Fruit fly (Drosophila melanogaster): ENCODE measurements around the gene jar.

jar gene

dm6 chr3R:24259278-24260040, 11.6 kb downstream of the jar start (continued):
- TF ChIP-seq ssp (GFP tag; IDR thresholded peaks at IDR 0.05) (peak; percentile 58), CG5245 (GFP tag; optimal IDR thresholded peaks at IDR 0.05) (peak; percentile 82), D (optimal IDR thresholded peaks at IDR 0.05) (peak; percentile 83), D (GFP tag; optimal IDR thresholded peaks at IDR 0.05) (peak; percentile 87), CG2202 (tag; optimal IDR thresholded peaks at IDR 0.05) (peak; percentile 60), CG7357 (GFP tag; IDR thresholded peaks at IDR 0.05) (peak; percentile 73), Usf (GFP tag; optimal IDR thresholded peaks at IDR 0.05) (peak; percentile 92), Ravus (GFP tag; IDR thresholded peaks at IDR 0.05) (peak; percentile 68), Oli (tag; optimal IDR thresholded peaks at IDR 0.05) (peak; percentile 91), CG10959 (GFP tag; IDR thresholded peaks at IDR 0.05) (peak; percentile 80), CG3838 (GFP tag; optimal IDR thresholded peaks at IDR 0.05) (peak; percentile 72), Chrac-16 (GFP tag; optimal IDR thresholded peaks at IDR 0.05) (peak; percentile 91), bcd (GFP tag; optimal IDR thresholded peaks at IDR 0.05) (peak; percentile 91), sima (GFP tag; optimal IDR thresholded peaks at IDR 0.05) (peak; percentile 47), CG12659 (GFP tag; optimal IDR thresholded peaks at IDR 0.05) (peak; percentile 91), fd102C (GFP tag; optimal IDR thresholded peaks at IDR 0.05) (peak; percentile 86), Hsf (GFP tag; optimal IDR thresholded peaks at IDR 0.05) (peak; percentile 92), twi (tag; optimal IDR thresholded peaks at IDR 0.05) (peak; percentile 74), grau (tag; optimal IDR thresholded peaks at IDR 0.05) (peak; percentile 90), CG16815 (GFP tag; optimal IDR thresholded peaks at IDR 0.05) (peak; percentile 91), lmd (GFP tag; IDR thresholded peaks at IDR 0.05) (peak; percentile 87), CG6254 (GFP tag; optimal IDR thresholded peaks at IDR 0.05) (peak; percentile 88), cato (GFP tag; optimal IDR thresholded peaks at IDR 0.05; ENCODE audit: borderline replicate concordance) (peak; percentile 68), CG30431 (GFP tag; optimal IDR thresholded peaks at IDR 0.05) (peak; percentile 85), CTCF (GFP tag; optimal IDR thresholded peaks at IDR 0.05) (no peak), sens-2 (GFP tag; IDR thresholded peaks at IDR 0.05) (peak; percentile 76), NC2α (GFP tag; optimal IDR thresholded peaks at IDR 0.05) (peak; percentile 63), CG18619 (GFP tag; optimal IDR thresholded peaks at IDR 0.05) (peak; percentile 90), Awh (GFP tag; IDR thresholded peaks at IDR 0.05) (peak; percentile 81), CG31441 (GFP tag; IDR thresholded peaks at IDR 0.05) (peak; percentile 91), CG1832 (GFP tag; optimal IDR thresholded peaks at IDR 0.05) (no peak), rib (GFP tag; IDR thresholded peaks at IDR 0.05) (peak; percentile 79), Xrp1 (GFP tag; IDR thresholded peaks at IDR 0.05) (peak; percentile 90), CG8388 (GFP tag; optimal IDR thresholded peaks at IDR 0.05) (peak; percentile 85), CG12071 (GFP tag; optimal IDR thresholded peaks at IDR 0.05) (peak; percentile 88), org-1 (GFP tag; optimal IDR thresholded peaks at IDR 0.05) (peak; percentile 92), Vsx1 (GFP tag; optimal IDR thresholded peaks at IDR 0.05) (peak; percentile 85), CG12391 (tag; optimal IDR thresholded peaks at IDR 0.05) (peak; percentile 91), Bdp1 (GFP tag; optimal IDR thresholded peaks at IDR 0.05) (peak; percentile 73), CG11085 (GFP tag; IDR thresholded peaks at IDR 0.05) (peak; percentile 77), Sry-δ (GFP tag; optimal IDR thresholded peaks at IDR 0.05) (peak; percentile 49), Rfx (GFP tag; IDR thresholded peaks at IDR 0.05) (peak; percentile 93), kni (GFP tag; optimal IDR thresholded peaks at IDR 0.05) (peak; percentile 84), CG3065 (GFP tag; optimal IDR thresholded peaks at IDR 0.05) (peak; percentile 85), jumu (GFP tag; optimal IDR thresholded peaks at IDR 0.05) (peak; percentile 88), sd (tag; optimal IDR thresholded peaks at IDR 0.05) (peak; percentile 56), crp (GFP tag; optimal IDR thresholded peaks at IDR 0.05) (no peak), ERR (GFP tag; optimal IDR thresholded peaks at IDR 0.05) (peak; percentile 89), CkIIα-i1 (GFP tag; IDR thresholded peaks at IDR 0.05) (no peak), Jarid2 (GFP tag; optimal IDR thresholded peaks at IDR 0.05) (peak; percentile 45), ind (GFP tag; optimal IDR thresholded peaks at IDR 0.05) (peak; percentile 91)

All from whole organism, embryonic.